Worm (Caenorhabditis elegans): ENCODE measurements around the gene Y62E10A.20.
"Not testable (repeated sequence)": the region's sequence is repeated elsewhere in the genome, so short reads cannot be mapped to it uniquely, and the experiment has no call there.

The Y62E10A.20 gene

ce11 chrIV:13386043-13386442 lies at the start of gene Y62E10A.20, which contains the start of the genes Y62E10A.23 and mdt-9:
Gene Y62E10A.20, minus strand, starts transcription at chrIV:13386091.
Gene Y62E10A.23, plus strand, starts transcription at chrIV:13386324.
Gene mdt-9, plus strand, starts transcription at chrIV:13386380.
- peak; percentile 85 for TF ChIP-seq W03F9.2 (tag; optimal IDR thresholded peaks at IDR 0.05)
- no peak for TF ChIP-seq dao-5 (tag; optimal IDR thresholded peaks at IDR 0.05)
- TF ChIP-seq him-1 (tag; optimal IDR thresholded peaks at IDR 0.05) = peak; percentile 22

DNA sequence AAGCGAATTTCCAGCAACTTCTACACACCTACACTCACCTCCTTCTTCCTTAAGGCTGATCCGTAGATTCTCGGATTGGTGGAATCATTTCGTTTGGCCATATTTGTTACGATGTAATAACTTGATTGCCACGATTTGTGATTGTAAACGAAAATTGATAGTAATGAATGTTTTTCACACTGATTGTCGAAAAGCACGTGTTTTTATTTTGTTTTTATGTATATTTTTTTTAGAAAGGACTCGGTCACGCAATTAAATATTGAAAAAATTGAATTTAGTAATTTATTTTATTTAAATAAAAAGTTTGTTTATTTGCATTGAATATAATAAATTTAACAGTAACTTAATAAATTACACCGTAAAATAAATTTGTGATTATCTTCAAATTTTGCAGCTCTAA lies 48.0 kb upstream of the Y62E10A.20 start, which contains the start of gene K09B11.5:
Gene K09B11.5 (minus strand): TSS at position 101 of the 400 bp plus-strand sequence.
- TF ChIP-seq dao-5, W03F9.2, him-1 (tag; optimal IDR thresholded peaks at IDR 0.05): not testable (repeated sequence)

DNA sequence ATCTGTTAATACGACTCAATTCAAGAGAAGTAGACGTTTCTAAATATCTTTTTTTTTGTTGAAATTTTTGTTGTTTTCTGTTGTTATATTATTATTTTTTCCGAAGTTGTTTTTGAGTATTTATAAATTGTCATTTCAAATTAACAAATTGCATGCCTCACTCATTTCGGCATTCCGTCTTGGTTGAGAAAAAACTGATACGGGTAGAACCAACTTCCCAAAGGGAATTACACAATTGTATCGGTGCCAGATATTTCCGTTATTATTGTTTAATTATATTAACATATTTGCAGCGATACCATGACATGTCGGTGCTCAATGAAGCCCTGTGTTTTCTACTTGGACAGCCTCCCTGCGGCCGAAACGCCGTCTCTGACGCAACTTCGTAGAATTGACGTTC lies 43.3 kb upstream of the Y62E10A.20 start, which contains the start of gene K09B11.4:
Gene K09B11.4 (plus strand): TSS at position 301 of the 400 bp plus-strand sequence.
- no peak for TF ChIP-seq W03F9.2 (tag; optimal IDR thresholded peaks at IDR 0.05)
- no peak for TF ChIP-seq him-1 (tag; optimal IDR thresholded peaks at IDR 0.05)
- TF ChIP-seq dao-5 (tag; optimal IDR thresholded peaks at IDR 0.05) = no peak

ce11 chrIV:13422200-13422599 lies 36.3 kb upstream of the Y62E10A.20 start, which contains the start of gene nol-9:
Gene nol-9, plus strand, starts transcription at chrIV:13422500.
- TF ChIP-seq W03F9.2 (tag; optimal IDR thresholded peaks at IDR 0.05) (no peak), him-1 (tag; optimal IDR thresholded peaks at IDR 0.05) (no peak), dao-5 (tag; optimal IDR thresholded peaks at IDR 0.05) (no peak)

DNA sequence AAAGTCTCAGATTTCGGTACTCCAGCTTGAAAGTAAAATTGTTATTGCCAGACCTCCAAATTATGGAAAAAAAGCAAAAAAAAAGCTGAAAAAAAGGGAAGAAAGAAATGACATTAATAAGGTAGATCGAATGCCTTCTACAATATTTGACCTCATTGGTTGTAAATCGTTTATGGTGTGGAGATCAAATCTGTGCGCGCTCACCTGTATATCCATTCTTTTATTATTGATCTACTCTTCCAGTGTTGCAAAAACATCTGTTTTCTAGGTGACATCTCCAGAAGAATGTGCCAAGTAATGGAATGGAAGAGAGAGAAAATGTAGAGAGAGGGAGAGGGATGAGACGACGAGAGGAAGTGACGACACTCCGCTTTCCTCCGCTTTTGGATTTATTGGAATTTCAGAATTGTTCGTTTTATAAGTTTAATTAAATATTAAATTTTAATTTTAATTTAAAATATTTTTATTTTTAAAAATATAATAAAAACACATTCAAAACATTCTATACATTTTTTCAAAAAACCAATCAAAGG lies 29.9 kb upstream of the Y62E10A.20 start, which contains the start of the genes pik-1 and aptf-2:
Gene pik-1 (plus strand): TSS at position 303 of the 533 bp plus-strand sequence.
Gene aptf-2 (minus strand): TSS at position 313 of the 533 bp plus-strand sequence.
- TF ChIP-seq dao-5 (tag; optimal IDR thresholded peaks at IDR 0.05) = no peak
- TF ChIP-seq him-1 (tag; optimal IDR thresholded peaks at IDR 0.05) = no peak
- TF ChIP-seq W03F9.2 (tag; optimal IDR thresholded peaks at IDR 0.05) = no peak

DNA sequence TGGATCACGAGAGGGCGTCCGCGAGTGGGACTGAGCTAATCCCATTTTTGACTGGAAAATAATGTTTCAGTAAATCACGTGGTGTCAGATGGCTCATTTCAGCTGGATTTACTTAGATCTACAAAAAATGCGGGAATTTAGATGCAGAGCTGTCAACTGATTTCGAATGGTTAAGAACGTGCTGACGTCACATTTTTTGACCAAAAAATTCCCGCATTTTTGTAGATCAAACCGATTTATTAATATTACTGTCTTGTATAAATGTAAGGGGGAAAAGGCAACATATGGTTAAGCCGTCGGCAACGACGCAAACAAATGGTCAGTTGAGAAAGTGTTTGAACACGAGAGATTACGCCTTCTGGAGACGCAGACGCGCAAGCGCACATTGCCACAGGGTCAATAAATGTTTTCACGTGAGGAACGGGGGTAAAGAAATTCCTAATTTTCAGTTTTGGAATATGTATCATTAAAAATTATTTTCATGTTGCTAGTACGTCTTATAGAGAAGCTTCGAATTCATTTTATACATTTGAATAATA lies 27.0 kb upstream of the Y62E10A.20 start, which contains the start of gene gcl-1:
Gene gcl-1 (minus strand): TSS at position 51 of the 539 bp plus-strand sequence.
- TF ChIP-seq him-1 (tag; optimal IDR thresholded peaks at IDR 0.05) = no peak
- TF ChIP-seq W03F9.2 (tag; optimal IDR thresholded peaks at IDR 0.05) = no peak
- no peak for TF ChIP-seq dao-5 (tag; optimal IDR thresholded peaks at IDR 0.05)

DNA sequence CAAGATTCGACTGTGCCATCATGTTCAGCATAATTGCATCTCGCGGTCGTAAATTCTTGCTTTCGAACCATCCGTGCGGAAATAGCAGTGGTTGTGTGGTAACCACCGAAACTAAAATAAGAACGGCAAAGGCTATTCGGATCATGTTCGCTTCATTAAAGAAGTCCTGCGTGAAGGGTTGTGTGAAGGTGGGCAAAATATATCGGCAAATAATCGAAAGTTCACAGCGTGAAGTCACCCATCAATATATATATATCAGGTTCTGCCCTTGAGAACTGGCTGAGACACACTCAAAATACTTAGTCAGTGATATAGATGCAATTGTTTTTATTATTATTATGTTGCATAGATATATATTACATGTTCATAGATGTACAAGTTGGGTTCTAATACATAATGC lies 22.1 kb upstream of the Y62E10A.20 start, which contains the start of gene Y62E10A.19:
Gene Y62E10A.19 (minus strand): TSS at position 289 of the 400 bp plus-strand sequence.
- TF ChIP-seq him-1 (tag; optimal IDR thresholded peaks at IDR 0.05) (no peak), dao-5 (tag; optimal IDR thresholded peaks at IDR 0.05) (no peak), W03F9.2 (tag; optimal IDR thresholded peaks at IDR 0.05) (no peak)

ce11 chrIV:13400456-13401364 lies 14.8 kb upstream of the Y62E10A.20 start, which contains the start of the genes memi-2 and cyp-31A5:
Gene memi-2, minus strand, starts transcription at chrIV:13400506.
Gene cyp-31A5, plus strand, starts transcription at chrIV:13401289.
- TF ChIP-seq W03F9.2 (tag; optimal IDR thresholded peaks at IDR 0.05) (no peak), dao-5 (tag; optimal IDR thresholded peaks at IDR 0.05) (no peak), him-1 (tag; optimal IDR thresholded peaks at IDR 0.05) (no peak)

ce11 chrIV:13398728-13399127 lies 12.8 kb upstream of the Y62E10A.20 start, which contains the start of gene Y62E10A.13:
Gene Y62E10A.13, minus strand, starts transcription at chrIV:13399053.
- TF ChIP-seq him-1 (tag; optimal IDR thresholded peaks at IDR 0.05) (no peak), dao-5 (tag; optimal IDR thresholded peaks at IDR 0.05) (no peak), W03F9.2 (tag; optimal IDR thresholded peaks at IDR 0.05) (no peak)

DNA sequence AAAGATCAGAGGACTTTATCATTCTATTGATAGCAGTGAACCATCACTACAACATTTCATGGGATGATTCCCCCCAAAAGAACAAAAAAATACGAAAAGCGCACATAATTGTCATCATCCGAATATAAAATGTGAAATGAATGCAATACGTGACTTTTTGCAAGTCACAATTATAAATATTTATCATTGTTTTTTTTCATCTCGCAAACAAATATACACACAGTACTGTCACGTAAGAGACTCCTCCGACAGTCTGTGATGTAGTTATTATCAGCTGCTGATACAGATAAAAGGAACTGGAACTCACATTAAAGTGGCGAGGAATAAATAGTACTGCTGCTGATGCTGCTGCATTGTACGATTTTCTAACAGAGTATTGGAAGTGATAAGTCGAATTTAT lies 10.5 kb upstream of the Y62E10A.20 start:
- TF ChIP-seq W03F9.2 (tag; optimal IDR thresholded peaks at IDR 0.05) = no peak
- no peak for TF ChIP-seq dao-5 (tag; optimal IDR thresholded peaks at IDR 0.05)
- TF ChIP-seq him-1 (tag; optimal IDR thresholded peaks at IDR 0.05) = no peak

DNA sequence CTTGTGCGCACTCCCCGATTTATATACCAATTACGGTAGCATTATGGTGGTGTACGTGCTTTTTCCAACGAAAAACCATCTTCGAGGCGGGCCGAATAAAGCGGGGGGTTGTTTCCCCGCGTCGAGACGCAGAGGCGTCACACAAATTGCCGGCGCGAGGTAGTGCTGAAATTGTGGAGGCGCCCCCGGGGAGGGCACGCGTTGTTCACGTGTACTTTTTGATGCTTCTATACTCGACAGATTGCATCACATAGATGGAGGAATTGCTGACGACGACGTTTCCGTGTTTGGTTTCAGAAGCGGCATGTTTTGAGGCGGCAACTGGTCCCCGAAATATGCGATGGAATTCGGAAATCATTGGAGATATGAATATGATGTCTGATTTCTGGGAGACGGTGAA lies 9.4 kb upstream of the Y62E10A.20 start:
- TF ChIP-seq him-1 (tag; optimal IDR thresholded peaks at IDR 0.05) = peak; percentile 67
- no peak for TF ChIP-seq W03F9.2 (tag; optimal IDR thresholded peaks at IDR 0.05)

- TF ChIP-seq W03F9.2 (tag; optimal IDR thresholded peaks at IDR 0.05) = no peak
- no peak for TF ChIP-seq dao-5 (tag; optimal IDR thresholded peaks at IDR 0.05)
- no peak for TF ChIP-seq him-1 (tag; optimal IDR thresholded peaks at IDR 0.05)
Observed at ce11 chrIV:13394686-13395085, 8.8 kb upstream of the Y62E10A.20 start.

- peak; percentile 21 for TF ChIP-seq W03F9.2 (tag; optimal IDR thresholded peaks at IDR 0.05)
- no peak for TF ChIP-seq dao-5 (tag; optimal IDR thresholded peaks at IDR 0.05)
Observed at ce11 chrIV:13393246-13393716, 7.4 kb upstream of the Y62E10A.20 start.
